Fruit fly (Drosophila melanogaster) whole organism, embryonic: ENCODE results near the gene pix.

Experiments
- Adf1 ChIP-seq: fragments of 200-800 bp; sonication (Bioruptor generic); IDR thresholded peaks from 2 replicates; pipeline ENCODE4 v1.3.6; 2022; ENCODE audit warnings: missing biosample characterization, missing genetic modification characterization
- CG1024 ChIP-seq: fragments of 200-800 bp; sonication (Bioruptor generic); IDR thresholded peaks from 2 replicates; pipeline ENCODE4 v1.3.6; 2022; ENCODE audit warnings: missing biosample characterization, missing genetic modification characterization
- CG10462 ChIP-seq: fragments of 200-800 bp; sonication (Bioruptor generic); optimal IDR thresholded peaks from 2 replicates; lab custom pipeline; 2016; ENCODE audit warnings: missing biosample characterization, missing genetic modification characterization
- CG15011 ChIP-seq: fragments of 200-800 bp; sonication (Bioruptor generic); optimal IDR thresholded peaks from 3 replicates; lab custom pipeline; 2018; ENCODE audit warnings: missing biosample characterization, mild to moderate bottlenecking, missing genetic modification characterization
- CG15479 ChIP-seq: fragments of 200-800 bp; sonication (Bioruptor generic); optimal IDR thresholded peaks from 3 replicates; lab custom pipeline; 2019; ENCODE audit warnings: missing biosample characterization, mild to moderate bottlenecking, missing genetic modification characterization, moderate library complexity
- CG17568 ChIP-seq: fragments of 200-800 bp; sonication (Bioruptor generic); optimal IDR thresholded peaks from 2 replicates; lab custom pipeline; 2018; ENCODE audit warnings: missing biosample characterization, mild to moderate bottlenecking, missing genetic modification characterization, moderate library complexity
- CG17829 ChIP-seq: fragments of 200-800 bp; optimal IDR thresholded peaks from 2 replicates; lab custom pipeline; 2019; ENCODE audit warnings: missing biosample characterization, mild to moderate bottlenecking, missing genetic modification characterization, moderate library complexity
- CG1832 ChIP-seq: fragments of 200-800 bp; sonication (Bioruptor generic); optimal IDR thresholded peaks from 2 replicates; lab custom pipeline; 2017; ENCODE audit warnings: missing biosample characterization, mild to moderate bottlenecking, missing genetic modification characterization, inconsistent platforms
- CG33213 ChIP-seq: fragments of 200-800 bp; sonication (Bioruptor generic); optimal IDR thresholded peaks from 3 replicates; lab custom pipeline; 2016; ENCODE audit warnings: missing biosample characterization, missing genetic modification characterization
- CG4854 ChIP-seq: fragments of 200-800 bp; sonication (Bioruptor generic); optimal IDR thresholded peaks from 2 replicates; lab custom pipeline; 2016; ENCODE audit warnings: missing biosample characterization, missing genetic modification characterization, inconsistent platforms
- CG6683 ChIP-seq: fragments of 200-800 bp; sonication (Bioruptor generic); optimal IDR thresholded peaks from 2 replicates; lab custom pipeline; 2017; ENCODE audit warnings: missing biosample characterization, mild to moderate bottlenecking, missing genetic modification characterization, missing genetic modification reagents
- CG6791 ChIP-seq: fragments of 200-800 bp; sonication (Bioruptor generic); IDR thresholded peaks from 3 replicates; pipeline ENCODE4 v1.3.6; 2022; ENCODE audit warnings: missing biosample characterization, missing genetic modification characterization; ENCODE audit not compliant: partially characterized antibody
- CG7987 ChIP-seq: fragments of 200-800 bp; sonication (Bioruptor generic); optimal IDR thresholded peaks from 2 replicates; lab custom pipeline; 2018; ENCODE audit warnings: missing biosample characterization, mild to moderate bottlenecking, missing genetic modification characterization, moderate library complexity
- CoRest ChIP-seq: fragments of 200-800 bp; sonication (Bioruptor generic); optimal IDR thresholded peaks from 3 replicates; lab custom pipeline; 2018; ENCODE audit warnings: missing biosample characterization, mild to moderate bottlenecking, missing genetic modification characterization, moderate library complexity
- Doc3 ChIP-seq: fragments of 200-800 bp; sonication (Bioruptor generic); IDR thresholded peaks from 3 replicates; pipeline ENCODE4 v1.3.6; 2022; ENCODE audit warnings: missing biosample characterization, missing genetic modification characterization; ENCODE audit not compliant: partially characterized antibody
- Lhr ChIP-seq: fragments of 200-800 bp; sonication (Bioruptor generic); optimal IDR thresholded peaks from 3 replicates; lab custom pipeline; 2017; ENCODE audit warnings: mild to moderate bottlenecking, missing biosample characterization, missing genetic modification reagents, missing genetic modification characterization
- Nf-YA ChIP-seq: fragments of 200-800 bp; sonication (Bioruptor generic); IDR thresholded peaks from 2 replicates; pipeline ENCODE4 v1.3.6; 2022; ENCODE audit warnings: missing biosample characterization, missing genetic modification characterization
- NfI ChIP-seq: fragments of 200-800 bp; sonication (Bioruptor generic); optimal IDR thresholded peaks from 3 replicates; lab custom pipeline; 2018; ENCODE audit warnings: missing biosample characterization, mild to moderate bottlenecking, missing genetic modification characterization, moderate library complexity
- ase ChIP-seq: fragments of 200-800 bp; sonication (Bioruptor generic); IDR thresholded peaks from 3 replicates; pipeline ENCODE4 v1.3.6; 2022; ENCODE audit warnings: missing biosample characterization, missing genetic modification characterization
- dpn ChIP-seq, 2 experiments: fragments of 200-800 bp; sonication (Bioruptor generic); optimal IDR thresholded peaks; 3 replicates each; lab custom pipeline; 2016; ENCODE audit warnings: missing biosample characterization in 2 of 2, missing genetic modification characterization in 2 of 2
- grau ChIP-seq: fragments of 200-800 bp; optimal IDR thresholded peaks from 3 replicates; lab custom pipeline; 2019; ENCODE audit warnings: missing biosample characterization, mild to moderate bottlenecking, missing genetic modification characterization, moderate library complexity
- ind ChIP-seq: fragments of 200-800 bp; sonication (Bioruptor generic); optimal IDR thresholded peaks from 3 replicates; lab custom pipeline; 2016; ENCODE audit warnings: missing biosample characterization, missing genetic modification characterization
- kah ChIP-seq: fragments of 200-800 bp; sonication (Bioruptor generic); optimal IDR thresholded peaks from 2 replicates; lab custom pipeline; 2018; ENCODE audit warnings: missing biosample characterization, mild to moderate bottlenecking, missing genetic modification characterization
- pho ChIP-seq: fragments of 200-800 bp; sonication (Bioruptor generic); optimal IDR thresholded peaks from 2 replicates; lab custom pipeline; 2016; ENCODE audit warnings: missing biosample characterization, missing genetic modification characterization
- sr ChIP-seq: fragments of 200-800 bp; sonication (Bioruptor generic); IDR thresholded peaks from 3 replicates; pipeline ENCODE4 v1.3.6; 2022; ENCODE audit warnings: missing biosample characterization, missing genetic modification characterization
- tll ChIP-seq, 2 experiments: fragments of 200-800 bp in 1 of 2; fragments of >200 bp in 1 of 2; sonication (Bioruptor generic) in 1 of 2; optimal IDR thresholded peaks; 2 replicates each; lab custom pipeline; 2017 to 2019; ENCODE audit warnings: missing biosample characterization in 2 of 2, missing genetic modification characterization in 2 of 2, mild to moderate bottlenecking in 1 of 2, moderate library complexity in 1 of 2
- twi ChIP-seq: fragments of 200-800 bp; optimal IDR thresholded peaks from 2 replicates; lab custom pipeline; 2019; ENCODE audit warnings: missing biosample characterization, mild to moderate bottlenecking, missing genetic modification characterization, moderate library complexity
- vvl ChIP-seq: fragments of 200-800 bp; sonication (Bioruptor generic); IDR thresholded peaks from 2 replicates; pipeline ENCODE4 v1.3.6; 2022; ENCODE audit warnings: missing biosample characterization, missing genetic modification characterization
- yki ChIP-seq: fragments of >200 bp; optimal IDR thresholded peaks from 3 replicates; lab custom pipeline; 2018
- z ChIP-seq: fragments of 200-800 bp; sonication (Bioruptor generic); IDR thresholded peaks from 3 replicates; pipeline ENCODE4 v1.3.6; 2022; ENCODE audit warnings: missing biosample characterization, missing genetic modification characterization
- zen ChIP-seq: fragments of 200-800 bp; sonication (Bioruptor generic); optimal IDR thresholded peaks from 3 replicates; lab custom pipeline; 2018; ENCODE audit warnings: missing biosample characterization, mild to moderate bottlenecking, missing genetic modification characterization, moderate library complexity
- zen2 ChIP-seq: fragments of 200-800 bp; sonication (Bioruptor generic); IDR thresholded peaks from 3 replicates; pipeline ENCODE4 v1.3.6; 2022; ENCODE audit warnings: missing biosample characterization, missing genetic modification characterization; ENCODE audit not compliant: partially characterized antibody

Gene pix

dm6 chr3L:9019196-9019662 lies 44.7 kb upstream of the pix start, which contains the start of gene Doc2 (continued):
- TF ChIP-seq CG1832 (GFP tag; lab: Kevin White, UChicago): peak; percentile 94
- peak; percentile 77 for TF ChIP-seq z
- no peak for TF ChIP-seq pho (GFP tag; lab: Kevin White, UChicago)
- peak; percentile 76 for TF ChIP-seq sr (GFP tag; lab: Robert Waterston, UW)
- TF ChIP-seq CG10462: no peak
- TF ChIP-seq CG17829 (tag; lab: Kevin White, UChicago): peak; percentile 30
- peak; percentile 59; the same call in 2 of the 3 replicates for TF ChIP-seq zen2 (GFP tag; lab: Robert Waterston, UW)
- TF ChIP-seq kah (GFP tag; lab: Kevin White, UChicago): peak; percentile 53
- no peak for TF ChIP-seq CG15011 (GFP tag; lab: Kevin White, UChicago)
- TF ChIP-seq CG6791 (GFP tag; lab: Robert Waterston, UW): peak; percentile 53; the same call in 1 of the 3 replicates
- no peak for TF ChIP-seq CoRest (tag; lab: Kevin White, UChicago)
- no peak for TF ChIP-seq ind (GFP tag; lab: Kevin White, UChicago)
- no peak for TF ChIP-seq CG33213 (GFP tag; lab: Kevin White, UChicago)
- TF ChIP-seq Doc3 (GFP tag; lab: Robert Waterston, UW): no peak
- TF ChIP-seq NfI (GFP tag; lab: Kevin White, UChicago): no peak
- TF ChIP-seq CG17568 (GFP tag; lab: Kevin White, UChicago): no peak
- TF ChIP-seq CG1024 (GFP tag; lab: Robert Waterston, UW): no peak
- TF ChIP-seq tll (GFP tag; optimal IDR thresholded peaks at IDR 0.05; lab: Kevin White, UChicago): peak in 1 of 2 experiments; percentile 38
- TF ChIP-seq yki (lab: Kevin White, UChicago): no peak
- TF ChIP-seq CG7987 (GFP tag; lab: Kevin White, UChicago): no peak
- TF ChIP-seq Nf-YA: peak; percentile 96
- TF ChIP-seq Adf1: 0 out of 2 replicates have a peak, but pooled peaks have one; percentile 16
- peak; percentile 46 for TF ChIP-seq vvl (GFP tag; lab: Robert Waterston, UW)

dm6 chr3L:9017414-9017813 lies 42.8 kb upstream of the pix start:
- TF ChIP-seq zen (tag; lab: Kevin White, UChicago): peak; percentile 96
- TF ChIP-seq Lhr (GFP tag; lab: Kevin White, UChicago): no peak
- peak in 1 of 2 experiments; percentile 15 for TF ChIP-seq tll (GFP tag; optimal IDR thresholded peaks at IDR 0.05; lab: Kevin White, UChicago)
- TF ChIP-seq CG15479 (GFP tag; lab: Kevin White, UChicago): peak; percentile 43

- TF ChIP-seq twi (tag; lab: Kevin White, UChicago) (peak; percentile 16), zen (tag; lab: Kevin White, UChicago) (peak; percentile 93), CG4854 (GFP tag; lab: Kevin White, UChicago) (no peak), CG6683 (GFP tag; lab: Kevin White, UChicago) (no peak), CG15479 (GFP tag; lab: Kevin White, UChicago) (no peak), ase (GFP tag; lab: Robert Waterston, UW) (no peak), grau (tag; lab: Kevin White, UChicago) (no peak), dpn (GFP tag; optimal IDR thresholded peaks at IDR 0.05; lab: Kevin White, UChicago) (no peak)
- TF ChIP-seq, all 482 proteins: peak for 2
These were observed 39.2 kb upstream of the pix start for dm6 chr3L:9013745-9014144.
